Fruit fly (Drosophila melanogaster) whole organism, prepupa: ENCODE data around the gene BckdhA.

Experiments
- Blimp-1 ChIP-seq: fragments of 200-800 bp; sonication (Bioruptor generic); optimal IDR thresholded peaks from 3 replicates; lab custom pipeline; 2017; ENCODE audit warnings: missing biosample characterization, missing genetic modification characterization, mild to moderate bottlenecking, moderate library complexity, missing genetic modification reagents
- CG10631 ChIP-seq: fragments of 200-800 bp; sonication (Bioruptor generic); optimal IDR thresholded peaks from 2 replicates; lab custom pipeline; 2016; ENCODE audit warnings: missing biosample characterization, missing genetic modification characterization
- CG10669 ChIP-seq: fragments of 200-800 bp; sonication (Bioruptor generic); optimal IDR thresholded peaks from 3 replicates; lab custom pipeline; 2018; ENCODE audit warnings: missing biosample characterization, mild to moderate bottlenecking, missing genetic modification characterization, moderate library complexity
- CG11294 ChIP-seq: fragments of 200-800 bp; sonication (Bioruptor generic); IDR thresholded peaks from 2 replicates; pipeline ENCODE4 v1.3.6; 2022; ENCODE audit warnings: missing biosample characterization, missing genetic modification characterization
- CG15336 ChIP-seq: fragments of 200-800 bp; sonication (Bioruptor generic); IDR thresholded peaks from 2 replicates; pipeline ENCODE4 v1.3.6; 2022; ENCODE audit warnings: missing biosample characterization, missing genetic modification characterization
- CG1621 ChIP-seq: fragments of 200-800 bp; sonication (Bioruptor generic); optimal IDR thresholded peaks from 3 replicates; lab custom pipeline; 2018; ENCODE audit warnings: missing biosample characterization, mild to moderate bottlenecking, missing genetic modification characterization
- CG3032 ChIP-seq: fragments of 200-800 bp; optimal IDR thresholded peaks from 2 replicates; lab custom pipeline; 2019; ENCODE audit warnings: missing biosample characterization, mild to moderate bottlenecking, missing genetic modification characterization, moderate library complexity
- CG31627 ChIP-seq: fragments of 200-800 bp; sonication (Bioruptor generic); optimal IDR thresholded peaks from 3 replicates; lab custom pipeline; 2016; ENCODE audit warnings: missing biosample characterization, missing genetic modification characterization
- CG32006 ChIP-seq: fragments of 200-800 bp; sonication (Bioruptor generic); optimal IDR thresholded peaks from 3 replicates; lab custom pipeline; 2017; ENCODE audit warnings: missing biosample characterization, mild to moderate bottlenecking, missing genetic modification characterization
- CG34406 ChIP-seq: fragments of 200-800 bp; sonication (Bioruptor generic); optimal IDR thresholded peaks from 3 replicates; lab custom pipeline; 2016; ENCODE audit warnings: missing biosample characterization, missing genetic modification characterization
- CG3919 ChIP-seq: fragments of 200-800 bp; sonication (Bioruptor generic); optimal IDR thresholded peaks from 3 replicates; lab custom pipeline; 2016; ENCODE audit warnings: missing biosample characterization, missing genetic modification characterization
- CG6276 ChIP-seq: fragments of 200-800 bp; sonication (Bioruptor generic); optimal IDR thresholded peaks from 2 replicates; lab custom pipeline; 2017; ENCODE audit warnings: missing biosample characterization, mild to moderate bottlenecking, missing genetic modification characterization
- CG6792 ChIP-seq: fragments of 200-800 bp; sonication (Bioruptor generic); optimal IDR thresholded peaks from 3 replicates; lab custom pipeline; 2016; ENCODE audit warnings: missing biosample characterization, missing genetic modification characterization
- CG6854 ChIP-seq: fragments of 200-800 bp; sonication (Bioruptor generic); optimal IDR thresholded peaks from 2 replicates; lab custom pipeline; 2017; ENCODE audit warnings: missing biosample characterization, mild to moderate bottlenecking, missing genetic modification characterization
- CG8632 ChIP-seq: fragments of 200-800 bp; sonication (Bioruptor generic); optimal IDR thresholded peaks from 3 replicates; lab custom pipeline; 2016; ENCODE audit warnings: missing biosample characterization, missing genetic modification characterization
- Eip78C ChIP-seq: fragments of 200-800 bp; sonication (Bioruptor generic); peaks from one replicate; lab custom pipeline; 2016; ENCODE audit warnings: missing biosample characterization, missing genetic modification characterization
- Eip93F ChIP-seq: fragments of 200-800 bp; sonication (Bioruptor generic); optimal IDR thresholded peaks from 2 replicates; lab custom pipeline; 2016; ENCODE audit warnings: missing biosample characterization, mild to moderate bottlenecking, missing genetic modification characterization
- Ets21C ChIP-seq: fragments of 200-800 bp; sonication (Bioruptor generic); optimal IDR thresholded peaks from 3 replicates; lab custom pipeline; 2016; ENCODE audit warnings: missing biosample characterization, missing genetic modification characterization
- Ets96B ChIP-seq: fragments of 200-800 bp; optimal IDR thresholded peaks from 2 replicates; lab custom pipeline; 2019; ENCODE audit warnings: missing biosample characterization, mild to moderate bottlenecking, missing genetic modification characterization, moderate library complexity
- Hr38 ChIP-seq: sonication (Bioruptor generic); optimal IDR thresholded peaks from 2 replicates; lab custom pipeline; 2016; ENCODE audit warnings: missing biosample characterization, missing genetic modification characterization
- Hr39 ChIP-seq: fragments of 200-800 bp; sonication (Bioruptor generic); optimal IDR thresholded peaks from 2 replicates; lab custom pipeline; 2016; ENCODE audit warnings: missing biosample characterization, missing genetic modification characterization
- Lpt ChIP-seq: fragments of 200-800 bp; sonication (Bioruptor generic); optimal IDR thresholded peaks from 3 replicates; lab custom pipeline; 2016; ENCODE audit warnings: missing biosample characterization, missing genetic modification characterization
- Met ChIP-seq: fragments of 200-800 bp; sonication (Bioruptor generic); optimal IDR thresholded peaks from 3 replicates; lab custom pipeline; 2016; ENCODE audit warnings: missing biosample characterization, missing genetic modification characterization
- OdsH ChIP-seq: fragments of 200-800 bp; sonication (Bioruptor generic); optimal IDR thresholded peaks from 3 replicates; lab custom pipeline; 2016; ENCODE audit warnings: missing biosample characterization, missing genetic modification characterization
- Smox ChIP-seq: fragments of 200-800 bp; sonication (Bioruptor generic); optimal IDR thresholded peaks from 3 replicates; lab custom pipeline; 2016; ENCODE audit warnings: missing biosample characterization, missing genetic modification characterization
- Sox102F ChIP-seq: fragments of 200-800 bp; sonication (Bioruptor generic); optimal IDR thresholded peaks from 2 replicates; lab custom pipeline; 2016; ENCODE audit warnings: missing biosample characterization, mild to moderate bottlenecking, missing genetic modification characterization
- Sox14 ChIP-seq: fragments of 200-800 bp; sonication (Bioruptor generic); optimal IDR thresholded peaks from 3 replicates; lab custom pipeline; 2016; ENCODE audit warnings: missing biosample characterization, missing genetic modification characterization
- acj6 ChIP-seq: fragments of 200-800 bp; sonication (Bioruptor generic); optimal IDR thresholded peaks from 3 replicates; lab custom pipeline; 2016; ENCODE audit warnings: missing biosample characterization, missing genetic modification characterization
- dac ChIP-seq: fragments of 200-800 bp; sonication (Bioruptor generic); optimal IDR thresholded peaks from 2 replicates; lab custom pipeline; 2017; ENCODE audit warnings: missing biosample characterization, mild to moderate bottlenecking, missing genetic modification characterization
- eg ChIP-seq: fragments of 200-800 bp; sonication (Bioruptor generic); IDR thresholded peaks from 3 replicates; pipeline ENCODE4 v1.3.6; 2022; ENCODE audit warnings: missing biosample characterization, missing genetic modification characterization
- esn ChIP-seq: fragments of 200-800 bp; sonication (Bioruptor generic); optimal IDR thresholded peaks from 2 replicates; lab custom pipeline; 2016; ENCODE audit warnings: missing biosample characterization, mild to moderate bottlenecking, missing genetic modification characterization, moderate library complexity
- fd59A ChIP-seq: fragments of 200-800 bp; sonication (Bioruptor generic); optimal IDR thresholded peaks from 2 replicates; lab custom pipeline; 2017; ENCODE audit warnings: missing biosample characterization, mild to moderate bottlenecking, missing genetic modification characterization, missing genetic modification reagents
- fd85E ChIP-seq: fragments of 200-800 bp; sonication (Bioruptor generic); optimal IDR thresholded peaks from 3 replicates; lab custom pipeline; 2016; ENCODE audit warnings: missing biosample characterization, missing genetic modification characterization
- fkh ChIP-seq: fragments of 200-800 bp; sonication (Bioruptor generic); optimal IDR thresholded peaks from 3 replicates; lab custom pipeline; 2017; ENCODE audit warnings: missing biosample characterization, mild to moderate bottlenecking, missing genetic modification characterization, moderate library complexity
- lz ChIP-seq: fragments of 200-800 bp; sonication (Bioruptor generic); optimal IDR thresholded peaks from 3 replicates; lab custom pipeline; 2016; ENCODE audit warnings: missing biosample characterization, missing genetic modification characterization
- net ChIP-seq: fragments of 200-800 bp; sonication (Bioruptor generic); optimal IDR thresholded peaks from 3 replicates; lab custom pipeline; 2016; ENCODE audit warnings: missing biosample characterization, missing genetic modification characterization
- pdm3 ChIP-seq: fragments of 200-800 bp; sonication (Bioruptor generic); optimal IDR thresholded peaks from 3 replicates; lab custom pipeline; 2016; ENCODE audit warnings: missing biosample characterization, missing genetic modification characterization
- salr ChIP-seq, 2 experiments: fragments of 200-800 bp; sonication (Bioruptor generic); optimal IDR thresholded peaks; 3 replicates each; lab custom pipeline; 2016 to 2018; ENCODE audit warnings: missing biosample characterization in 2 of 2, missing genetic modification characterization in 2 of 2, mild to moderate bottlenecking in 1 of 2
- spab ChIP-seq: fragments of 200-800 bp; sonication (Bioruptor generic); optimal IDR thresholded peaks from 2 replicates; lab custom pipeline; 2017; ENCODE audit warnings: missing biosample characterization, mild to moderate bottlenecking, missing genetic modification characterization, missing genetic modification reagents
- ss ChIP-seq, 2 experiments: fragments of 200-800 bp; sonication (Bioruptor generic); optimal IDR thresholded peaks; 2 replicates in 1 of 2; 3 replicates in 1 of 2; lab custom pipeline; 2017 to 2018; ENCODE audit warnings: mild to moderate bottlenecking in 2 of 2, missing biosample characterization in 2 of 2, missing genetic modification characterization in 2 of 2, moderate library complexity in 1 of 2
- svp ChIP-seq: fragments of 200-800 bp; sonication (Bioruptor generic); peaks from one replicate; lab custom pipeline; 2016; ENCODE audit warnings: missing biosample characterization, missing genetic modification characterization
- vri ChIP-seq: fragments of 200-800 bp; sonication (Bioruptor generic); optimal IDR thresholded peaks from 3 replicates; lab custom pipeline; 2016; ENCODE audit warnings: missing biosample characterization, mild to moderate bottlenecking, missing genetic modification characterization

BckdhA gene

DNA sequence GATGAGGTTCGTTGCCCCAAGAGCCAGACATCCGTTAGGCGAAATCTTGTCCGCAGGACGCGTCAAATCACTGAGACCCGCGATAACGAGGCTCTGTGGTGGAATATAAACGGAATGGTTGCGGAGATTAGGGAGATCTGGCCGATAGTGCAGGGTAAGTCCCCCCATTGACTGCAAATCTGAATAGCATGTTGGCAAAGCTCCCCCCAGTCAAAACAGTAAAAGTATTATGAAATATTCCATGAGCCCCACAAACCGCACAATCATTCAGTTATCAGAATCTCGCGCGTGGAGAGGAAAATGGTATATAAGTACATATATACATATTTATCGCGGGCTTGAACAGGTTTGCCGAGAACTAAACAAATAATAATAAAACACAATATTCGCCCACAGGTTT, 15.1 kb downstream of the BckdhA start:
- TF ChIP-seq esn (no peak), CG31627 (GFP tag; lab: Kevin White, UChicago) (no peak), vri (GFP tag; lab: Kevin White, UChicago) (peak; percentile 80), Sox14 (no peak), salr (GFP tag; optimal IDR thresholded peaks at IDR 0.05; lab: Kevin White, UChicago) (no peak), Ets96B (tag; lab: Kevin White, UChicago) (no peak)

DNA sequence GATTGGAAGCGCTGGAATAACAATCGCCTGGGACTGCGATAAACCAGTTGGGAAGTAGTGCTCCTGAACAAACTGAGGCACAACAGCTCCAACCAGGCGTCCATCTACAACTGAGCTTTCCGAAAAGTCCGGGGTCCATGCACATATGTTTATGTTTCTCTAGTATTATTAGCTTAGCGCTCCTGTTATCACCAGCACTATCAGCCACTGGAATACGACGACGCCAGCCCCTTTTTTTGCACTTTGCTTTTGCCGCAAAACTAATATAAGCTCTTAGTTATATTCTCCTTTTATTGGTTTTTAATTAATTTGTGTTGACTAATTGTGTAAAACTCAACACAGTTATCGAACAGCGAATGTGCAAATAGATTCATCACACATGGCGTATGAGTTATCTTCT, 15.9 kb downstream of the BckdhA start, which contains the start of gene CG9396:
Gene CG9396 (minus strand): TSS at position 101 of the 400 bp plus-strand sequence.
- no peak for TF ChIP-seq Sox102F (GFP tag; lab: Kevin White, UChicago)
- no peak for TF ChIP-seq CG34406
- TF ChIP-seq CG6276 (GFP tag; lab: Kevin White, UChicago): no peak
- TF ChIP-seq Smox: no peak
- TF ChIP-seq CG32006: no peak
- TF ChIP-seq Eip78C (GFP tag; lab: Kevin White, UChicago): no peak
- no peak for TF ChIP-seq net (GFP tag; lab: Kevin White, UChicago)
- TF ChIP-seq svp (GFP tag; lab: Kevin White, UChicago): no peak
- no peak for TF ChIP-seq OdsH
- no peak for TF ChIP-seq esn
- TF ChIP-seq acj6 (GFP tag; lab: Kevin White, UChicago): no peak
- TF ChIP-seq Hr39: no peak
- TF ChIP-seq Blimp-1: no peak
- TF ChIP-seq Met: no peak
- TF ChIP-seq CG6792 (GFP tag; lab: Kevin White, UChicago): no peak
- no peak for TF ChIP-seq CG10631 (GFP tag; lab: Kevin White, UChicago)
- TF ChIP-seq, all 60 proteins: peak for 0

DNA sequence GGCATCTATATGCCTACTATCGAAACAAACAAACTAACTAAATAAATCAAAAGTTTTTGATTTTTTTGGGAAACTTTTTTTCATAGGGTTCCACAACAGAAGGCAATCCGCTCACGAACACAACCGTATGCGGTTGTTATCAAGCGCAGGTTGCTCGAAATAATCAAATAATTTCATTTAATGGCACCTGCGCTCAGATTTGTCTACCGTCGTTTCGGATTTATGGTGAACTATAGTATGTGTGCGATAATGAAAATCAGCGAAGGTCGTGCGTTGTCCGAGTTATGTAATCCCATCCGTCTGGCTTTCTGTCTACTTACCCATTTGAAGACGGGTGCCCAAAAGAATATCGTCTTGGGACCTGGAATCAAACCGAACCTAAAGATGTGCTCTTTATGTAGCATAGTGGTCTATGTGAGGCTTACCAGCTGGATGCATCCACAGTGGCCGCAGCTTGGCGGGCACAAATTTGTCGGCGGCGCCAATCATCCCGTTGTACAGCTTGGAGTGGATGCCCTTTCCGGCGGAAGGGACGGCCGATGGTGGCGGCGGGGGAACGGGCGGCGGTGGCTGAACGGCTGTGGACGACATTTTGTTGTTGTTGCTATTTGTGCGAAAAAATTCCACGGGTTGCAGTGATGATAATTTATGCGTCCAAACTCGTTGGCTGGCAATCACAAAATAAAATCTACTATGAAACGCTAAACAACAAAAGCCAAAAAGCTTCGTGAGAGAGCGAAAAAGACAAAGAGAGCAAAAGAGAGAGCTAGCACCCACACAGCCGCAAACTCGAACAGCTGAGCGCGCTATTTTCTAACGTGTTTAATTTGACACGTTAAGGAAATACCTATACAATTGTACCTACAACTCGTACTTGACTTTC, 17.6 kb downstream of the BckdhA start:
- 0 out of 3 replicates have a peak, but pooled peaks have one; percentile 23 for TF ChIP-seq eg (GFP tag; lab: Robert Waterston, UW)
- peak; percentile 11 for TF ChIP-seq CG1621 (tag; lab: Kevin White, UChicago)
- TF ChIP-seq fkh (GFP tag; lab: Kevin White, UChicago): no peak
- TF ChIP-seq ss (GFP tag; optimal IDR thresholded peaks at IDR 0.05; lab: Kevin White, UChicago): no peak
- peak; percentile 61 for TF ChIP-seq vri (GFP tag; lab: Kevin White, UChicago)
- TF ChIP-seq salr (GFP tag; optimal IDR thresholded peaks at IDR 0.05; lab: Kevin White, UChicago): no peak
- TF ChIP-seq CG31627 (GFP tag; lab: Kevin White, UChicago): no peak

DNA sequence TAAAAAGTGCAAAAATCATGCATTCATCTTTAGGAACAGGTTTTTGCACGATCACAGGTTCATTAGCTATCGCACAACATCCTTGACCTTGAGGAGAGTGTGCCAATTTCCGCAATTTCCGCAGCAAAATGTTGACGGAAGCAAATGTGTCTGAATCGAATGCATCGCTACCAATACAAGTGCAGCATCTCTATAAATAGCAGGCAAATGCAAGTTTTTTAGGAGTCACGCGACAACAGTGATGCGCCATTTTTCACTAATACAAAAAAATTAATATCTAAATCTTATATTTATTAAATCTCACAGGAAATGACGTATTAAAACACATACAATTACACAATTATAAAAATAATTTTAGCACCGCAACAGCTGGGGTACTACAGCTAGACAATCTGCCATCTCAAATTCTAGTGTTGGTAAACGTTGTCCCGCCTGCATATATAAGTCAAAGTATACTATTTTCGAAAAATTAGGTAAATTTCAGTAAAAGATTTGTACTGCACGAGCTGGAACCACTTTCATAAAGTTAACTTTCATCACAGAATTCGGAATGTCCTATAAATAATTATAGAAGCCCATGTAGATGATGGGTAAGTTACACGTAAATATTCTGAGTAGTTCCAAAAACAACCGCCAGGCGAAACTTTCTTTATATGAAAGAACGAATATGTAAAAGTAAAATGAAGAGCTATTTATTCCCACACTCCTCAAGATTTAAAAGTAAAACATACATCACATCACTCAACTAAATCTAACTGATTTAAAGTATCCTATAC, 18.4 kb downstream of the BckdhA start, which contains the start of gene CG9399:
Gene CG9399 (minus strand): TSS at position 400 of the 776 bp plus-strand sequence.
- peak; percentile 97 for TF ChIP-seq CG3032
- TF ChIP-seq esn: peak; percentile 98
- peak; percentile 98 for TF ChIP-seq dac (GFP tag; lab: Kevin White, UChicago)
- peak; percentile 98 for TF ChIP-seq pdm3 (GFP tag; lab: Kevin White, UChicago)
- peak; percentile 91 for TF ChIP-seq spab
- TF ChIP-seq lz (GFP tag; lab: Kevin White, UChicago): peak; percentile 98
- peak; percentile 87 for TF ChIP-seq CG6854 (GFP tag; lab: Kevin White, UChicago)
- peak; percentile 97 for TF ChIP-seq CG15336 (GFP tag; lab: Robert Waterston, UW)
- peak; percentile 97 for TF ChIP-seq CG31627 (GFP tag; lab: Kevin White, UChicago)
- TF ChIP-seq CG10669 (GFP tag; lab: Kevin White, UChicago): peak; percentile 95
- peak; percentile 93 for TF ChIP-seq Ets21C (GFP tag; lab: Kevin White, UChicago)
- TF ChIP-seq CG11294 (GFP tag; lab: Robert Waterston, UW): peak; percentile 97
- peak; percentile 97 for TF ChIP-seq CG6792 (GFP tag; lab: Kevin White, UChicago)
- TF ChIP-seq fd59A (GFP tag; lab: Kevin White, UChicago): peak; percentile 92
- TF ChIP-seq Hr38: peak; percentile 72
- TF ChIP-seq CG34406: peak; percentile 97
- TF ChIP-seq svp (GFP tag; lab: Kevin White, UChicago): peak; percentile 98
- TF ChIP-seq Sox14: peak; percentile 96
- TF ChIP-seq CG1621 (tag; lab: Kevin White, UChicago): peak; percentile 93
- peak; percentile 97 for TF ChIP-seq CG8632 (GFP tag; lab: Kevin White, UChicago)
- TF ChIP-seq net (GFP tag; lab: Kevin White, UChicago): peak; percentile 97
- TF ChIP-seq fd85E (GFP tag; lab: Kevin White, UChicago): peak; percentile 81
- peak; percentile 97 for TF ChIP-seq Sox102F (GFP tag; lab: Kevin White, UChicago)
- TF ChIP-seq Lpt (GFP tag; lab: Kevin White, UChicago): peak; percentile 96
- TF ChIP-seq CG3919 (GFP tag; lab: Kevin White, UChicago): peak; percentile 98
- TF ChIP-seq Eip93F (GFP tag; lab: Kevin White, UChicago): peak; percentile 98
